Worm (Caenorhabditis elegans) whole organism, mixed stage, embryonic: ENCODE results near the gene clp-2.
"Not testable (repeated sequence)": the region's sequence is repeated elsewhere in the genome, so short reads cannot be mapped to it uniquely, and the experiment has no call there.

Experiments
- M03D4.4 ChIP-seq: sonication (generic microtip); optimal IDR thresholded peaks from 2 replicates; lab custom pipeline; 2017; ENCODE audit warnings: mild to moderate bottlenecking, missing genetic modification characterization, missing compliant biosample characterization
- bed-3 ChIP-seq: fragments of 200-800 bp; sonication (Bioruptor generic); optimal IDR thresholded peaks from 3 replicates; lab custom pipeline; 2018; ENCODE audit warnings: mild to moderate bottlenecking, missing genetic modification characterization, moderate library complexity, missing compliant biosample characterization
- blmp-1 ChIP-seq: fragments of 150-350 bp; optimal IDR thresholded peaks from 2 replicates; lab custom pipeline; 2014; ENCODE audit warnings: missing biosample characterization, missing genetic modification characterization
- ceh-39 ChIP-seq: fragments of 150-350 bp; optimal IDR thresholded peaks from 2 replicates; lab custom pipeline; 2014; ENCODE audit warnings: missing biosample characterization, missing genetic modification characterization
- ceh-43 ChIP-seq: fragments of 200-800 bp; sonication (Bioruptor generic); optimal IDR thresholded peaks from 2 replicates; lab custom pipeline; 2018; ENCODE audit warnings: mild to moderate bottlenecking, missing genetic modification characterization, moderate library complexity, missing compliant biosample characterization
- ceh-83 ChIP-seq: fragments of 200-800 bp; sonication (Bioruptor generic); optimal IDR thresholded peaks from 2 replicates; lab custom pipeline; 2018; ENCODE audit warnings: mild to moderate bottlenecking, missing genetic modification characterization, missing compliant biosample characterization
- ces-1 ChIP-seq: fragments of 150-350 bp; optimal IDR thresholded peaks from 2 replicates; lab custom pipeline; 2014; ENCODE audit warnings: missing biosample characterization, missing genetic modification reagents, missing genetic modification characterization
- cnd-1 ChIP-seq: fragments of 200-800 bp; sonication (Bioruptor generic); optimal IDR thresholded peaks from 2 replicates; lab custom pipeline; 2018; ENCODE audit warnings: mild to moderate bottlenecking, missing genetic modification characterization, missing compliant biosample characterization
- drap-1 ChIP-seq: fragments of 200-800 bp; sonication (Bioruptor generic); optimal IDR thresholded peaks from 3 replicates; lab custom pipeline; 2018; ENCODE audit warnings: mild to moderate bottlenecking, missing genetic modification characterization, missing compliant biosample characterization
- elt-1 ChIP-seq: sonication (generic microtip); optimal IDR thresholded peaks from 2 replicates; lab custom pipeline; 2017; ENCODE audit warnings: missing genetic modification characterization, mild to moderate bottlenecking, missing compliant biosample characterization, antibody characterized with exemption, moderate library complexity, borderline replicate concordance; ENCODE audit not compliant: insufficient read depth
- elt-3 ChIP-seq: fragments of 150-350 bp; optimal IDR thresholded peaks from 2 replicates; lab custom pipeline; 2014; ENCODE audit warnings: missing biosample characterization, missing genetic modification characterization
- flh-1 ChIP-seq: fragments of 200-800 bp; sonication (Bioruptor generic); optimal IDR thresholded peaks from 2 replicates; lab custom pipeline; 2018; ENCODE audit warnings: mild to moderate bottlenecking, missing genetic modification characterization, moderate library complexity, missing compliant biosample characterization
- ham-2 ChIP-seq: fragments of 200-800 bp; sonication (Bioruptor generic); optimal IDR thresholded peaks from 2 replicates; lab custom pipeline; 2018; ENCODE audit warnings: mild to moderate bottlenecking, missing genetic modification characterization, missing compliant biosample characterization
- hlh-1 ChIP-seq: fragments of 150-350 bp; optimal IDR thresholded peaks from 2 replicates; lab custom pipeline; 2014; ENCODE audit warnings: missing biosample characterization, missing genetic modification reagents, missing genetic modification characterization
- lin-13 ChIP-seq: fragments of 150-350 bp; optimal IDR thresholded peaks from 2 replicates; lab custom pipeline; 2014; ENCODE audit warnings: missing biosample characterization, missing genetic modification characterization
- lin-32 ChIP-seq: fragments of 200-800 bp; sonication (Bioruptor generic); optimal IDR thresholded peaks from 2 replicates; lab custom pipeline; 2018; ENCODE audit warnings: mild to moderate bottlenecking, missing genetic modification characterization, missing compliant biosample characterization
- lsy-2 ChIP-seq: fragments of 150-350 bp; optimal IDR thresholded peaks from 2 replicates; lab custom pipeline; 2014; ENCODE audit warnings: missing biosample characterization, missing genetic modification characterization
- mab-5 ChIP-seq: fragments of 150-350 bp; optimal IDR thresholded peaks from 2 replicates; lab custom pipeline; 2014; ENCODE audit warnings: missing biosample characterization, missing genetic modification characterization
- mep-1 ChIP-seq: fragments of 150-350 bp; optimal IDR thresholded peaks from 2 replicates; lab custom pipeline; 2017; ENCODE audit warnings: missing biosample characterization, missing genetic modification reagents, missing genetic modification characterization, inconsistent platforms
- mls-2 ChIP-seq: sonication (generic microtip); optimal IDR thresholded peaks from 2 replicates; lab custom pipeline; 2016; ENCODE audit warnings: mild to moderate bottlenecking, missing genetic modification characterization, moderate library complexity, missing compliant biosample characterization
- nhr-2 ChIP-seq: fragments of 150-350 bp; optimal IDR thresholded peaks from 2 replicates; lab custom pipeline; 2014; ENCODE audit warnings: missing biosample characterization, missing genetic modification characterization
- nhr-237 ChIP-seq: fragments of 150-350 bp; optimal IDR thresholded peaks from 2 replicates; lab custom pipeline; 2014; ENCODE audit warnings: missing biosample characterization, missing genetic modification characterization
- nhr-28 ChIP-seq: fragments of 150-350 bp; optimal IDR thresholded peaks from 2 replicates; lab custom pipeline; 2014; ENCODE audit warnings: missing biosample characterization, missing genetic modification characterization
- nhr-76 ChIP-seq: sonication (generic microtip); optimal IDR thresholded peaks from 2 replicates; lab custom pipeline; 2017; ENCODE audit warnings: missing biosample characterization, missing genetic modification characterization
- pha-4 ChIP-seq: fragments of 150-350 bp; optimal IDR thresholded peaks from 2 replicates; lab custom pipeline; 2018; ENCODE audit warnings: missing biosample characterization, missing genetic modification reagents, missing genetic modification characterization
- snpc-4 ChIP-seq: fragments of 150-350 bp; optimal IDR thresholded peaks from 2 replicates; lab custom pipeline; 2014; ENCODE audit warnings: missing biosample characterization, missing genetic modification characterization
- sptf-1 ChIP-seq: sonication (generic microtip); optimal IDR thresholded peaks from 2 replicates; lab custom pipeline; 2017; ENCODE audit warnings: mild to moderate bottlenecking, missing genetic modification characterization, moderate library complexity, missing compliant biosample characterization
- unc-120 ChIP-seq: sonication (generic microtip); optimal IDR thresholded peaks from 2 replicates; lab custom pipeline; 2017; ENCODE audit warnings: missing genetic modification characterization, missing compliant biosample characterization; ENCODE audit not compliant: poor library complexity, severe bottlenecking
- unc-39 ChIP-seq: fragments of 150-350 bp; optimal IDR thresholded peaks from 2 replicates; lab custom pipeline; 2014; ENCODE audit warnings: missing biosample characterization, missing genetic modification characterization
- zip-8 ChIP-seq: fragments of 150-350 bp; optimal IDR thresholded peaks from 2 replicates; lab custom pipeline; 2014; ENCODE audit warnings: missing biosample characterization, missing genetic modification characterization
- ztf-11 ChIP-seq: fragments of 150-350 bp; optimal IDR thresholded peaks from 2 replicates; lab custom pipeline; 2014; ENCODE audit warnings: missing biosample characterization, missing genetic modification characterization

The clp-2 gene

DNA sequence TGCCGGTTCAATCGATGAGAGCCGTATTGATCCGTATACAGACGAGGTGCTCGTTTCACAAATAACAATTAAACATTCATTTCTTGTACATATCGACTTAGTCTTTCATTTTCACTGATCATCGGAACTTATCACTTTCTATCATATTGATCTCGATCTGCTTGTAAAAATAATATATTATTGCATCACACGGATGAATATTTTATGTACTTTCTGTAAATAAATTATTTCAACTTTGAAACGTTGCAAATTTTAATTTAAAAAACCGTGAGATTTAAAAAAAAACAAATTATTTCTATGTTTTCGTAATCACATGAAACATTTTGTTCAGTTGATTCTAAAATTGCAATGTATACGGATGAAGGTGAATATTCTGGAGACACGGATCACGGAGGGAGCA lies 38.8 kb upstream of the clp-2 start, which contains the start of gene twk-6:
Gene twk-6, plus strand, starts transcription at position 301 of the 400 bp plus-strand sequence.
- TF ChIP-seq drap-1 (GFP tag; lab: Kevin White, UChicago); mep-1 (tag; lab: Kevin White, UChicago); nhr-28: not testable (repeated sequence)

DNA sequence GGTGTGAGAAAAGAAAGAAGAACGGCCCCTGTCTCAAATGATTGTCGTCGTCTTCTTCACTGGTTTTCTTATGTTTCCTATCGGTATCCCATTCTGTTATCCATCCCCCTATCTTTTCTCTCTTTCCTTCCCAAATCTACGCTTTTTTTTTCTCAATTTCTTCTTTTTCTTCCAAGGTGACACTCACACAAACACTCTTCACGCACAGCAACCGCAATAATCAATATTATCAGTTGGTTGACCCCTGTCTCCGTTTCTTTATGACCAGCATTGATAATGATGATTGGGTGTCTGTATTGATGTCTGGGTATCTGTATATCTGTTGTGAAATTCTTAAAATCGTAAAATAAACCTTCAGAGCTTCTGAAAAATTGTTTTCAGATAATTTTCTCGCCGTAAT lies 37.0 kb upstream of the clp-2 start:
- TF ChIP-seq ceh-39 (tag; lab: Kevin White, UChicago) (no peak), snpc-4 (tag; lab: Kevin White, UChicago) (no peak), mab-5 (tag; lab: Kevin White, UChicago) (no peak), nhr-237 (no peak), ztf-11 (tag; lab: Kevin White, UChicago) (no peak), hlh-1 (tag; lab: Kevin White, UChicago) (no peak), lsy-2 (tag; lab: Kevin White, UChicago) (no peak), lin-32 (GFP tag; lab: Kevin White, UChicago) (no peak), cnd-1 (tag; lab: Kevin White, UChicago) (no peak), elt-1 (no peak), ceh-43 (GFP tag; lab: Kevin White, UChicago) (no peak), nhr-2 (no peak), zip-8 (tag; lab: Kevin White, UChicago) (no peak), elt-3 (tag; lab: Kevin White, UChicago) (no peak), M03D4.4 (tag; lab: Kevin White, UChicago) (no peak), mls-2 (tag; lab: Kevin White, UChicago) (no peak), ceh-83 (GFP tag; lab: Kevin White, UChicago) (no peak), unc-39 (tag; lab: Kevin White, UChicago) (no peak)

DNA sequence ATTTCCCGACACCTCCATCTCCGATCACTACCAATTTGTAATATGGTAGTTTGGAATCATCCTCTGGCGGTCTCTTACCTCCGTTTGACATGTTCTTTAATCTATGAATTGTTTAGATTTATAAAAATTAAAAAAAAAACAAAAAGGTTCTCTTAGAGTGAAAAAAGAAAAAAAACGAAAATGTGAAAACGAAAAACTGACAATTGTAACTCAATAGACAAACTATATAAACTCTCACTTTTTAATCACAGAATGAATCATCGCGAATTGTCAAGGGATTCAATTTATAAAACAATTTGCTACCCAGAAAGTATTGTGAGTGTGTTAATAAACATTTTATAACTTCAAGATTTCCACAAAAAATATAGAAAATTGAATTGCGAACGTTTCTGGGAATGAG lies 36.1 kb upstream of the clp-2 start, which contains the start of gene ras-2:
Gene ras-2, minus strand, starts transcription at position 101 of the 400 bp plus-strand sequence.
- TF ChIP-seq hlh-1 (tag; lab: Kevin White, UChicago): no peak
- TF ChIP-seq flh-1 (GFP tag; lab: Kevin White, UChicago): no peak
- TF ChIP-seq snpc-4 (tag; lab: Kevin White, UChicago): no peak
- no peak for TF ChIP-seq ham-2 (GFP tag; lab: Kevin White, UChicago)
- TF ChIP-seq mls-2 (tag; lab: Kevin White, UChicago): no peak
- TF ChIP-seq nhr-28: no peak
- TF ChIP-seq mep-1 (tag; lab: Kevin White, UChicago): no peak
- TF ChIP-seq ceh-43 (GFP tag; lab: Kevin White, UChicago): no peak
- TF ChIP-seq nhr-2: no peak
- no peak for TF ChIP-seq cnd-1 (tag; lab: Kevin White, UChicago)
- no peak for TF ChIP-seq unc-120
- TF ChIP-seq blmp-1 (tag; lab: Kevin White, UChicago): no peak
- TF ChIP-seq elt-1: no peak
- no peak for TF ChIP-seq sptf-1
- TF ChIP-seq elt-3 (tag; lab: Kevin White, UChicago): no peak
- no peak for TF ChIP-seq bed-3 (GFP tag; lab: Kevin White, UChicago)
- TF ChIP-seq nhr-76 (tag; lab: Kevin White, UChicago): no peak
- no peak for TF ChIP-seq zip-8 (tag; lab: Kevin White, UChicago)
- no peak for TF ChIP-seq pha-4 (tag; lab: Kevin White, UChicago)
- TF ChIP-seq ceh-83 (GFP tag; lab: Kevin White, UChicago): no peak

DNA sequence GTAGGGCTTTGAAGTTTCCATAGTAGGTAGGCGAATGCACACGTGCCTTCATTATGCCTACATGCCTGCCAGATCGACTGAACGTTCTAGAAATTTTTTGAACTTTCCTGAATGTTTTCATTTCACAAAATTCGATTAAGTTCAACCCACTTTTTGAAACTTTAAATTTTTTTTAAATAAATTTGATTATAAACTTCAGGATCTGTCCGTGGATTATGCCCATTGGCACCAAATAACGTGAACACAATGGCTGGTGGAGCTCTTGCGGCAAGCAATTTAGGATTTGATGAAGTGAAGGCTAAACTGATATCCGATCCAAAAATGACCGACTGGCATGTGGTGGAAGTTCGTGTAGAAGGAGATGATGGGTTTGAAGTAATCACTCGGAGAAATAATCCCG lies 31.6 kb upstream of the clp-2 start, which contains the start of gene F17C8.7:
Gene F17C8.7, plus strand, starts transcription at position 301 of the 400 bp plus-strand sequence.
- TF ChIP-seq elt-1 (no peak), lsy-2 (tag; lab: Kevin White, UChicago) (no peak), M03D4.4 (tag; lab: Kevin White, UChicago) (no peak), nhr-28 (no peak), ceh-39 (tag; lab: Kevin White, UChicago) (no peak), ces-1 (GFP tag; lab: Kevin White, UChicago) (no peak), nhr-2 (no peak)

DNA sequence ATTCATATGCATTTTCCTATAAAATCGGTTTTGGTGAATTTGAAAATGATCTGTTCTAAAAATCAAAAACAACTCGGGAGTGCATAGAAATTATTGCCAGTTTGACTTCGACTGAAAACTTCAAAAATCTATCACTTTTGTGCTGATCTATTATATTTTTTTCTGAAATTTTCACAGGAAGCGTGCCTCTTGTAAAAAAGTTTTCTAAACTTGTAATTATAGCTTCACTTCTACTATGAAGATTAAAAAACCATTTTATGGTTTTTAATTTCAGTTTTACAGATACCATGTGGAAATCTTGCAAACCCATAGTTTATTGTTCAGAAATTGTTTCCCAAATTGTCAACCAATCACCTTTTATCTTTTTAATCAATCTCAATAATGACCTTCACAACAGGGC lies 30.2 kb upstream of the clp-2 start, which contains the start of gene F17C8.9:
Gene F17C8.9, plus strand, starts transcription at position 301 of the 400 bp plus-strand sequence.
- TF ChIP-seq elt-1: no peak
- no peak for TF ChIP-seq ztf-11 (tag; lab: Kevin White, UChicago)
- TF ChIP-seq lin-13 (tag; lab: Kevin White, UChicago): no peak
